Fruit fly (Drosophila melanogaster) whole organism, embryonic: ENCODE results near the gene Srr.

Experiments
- Abd-B ChIP-seq: fragments of 200-800 bp; sonication (Bioruptor generic); optimal IDR thresholded peaks from 2 replicates; lab custom pipeline; 2018; ENCODE audit warnings: missing biosample characterization, mild to moderate bottlenecking, missing genetic modification characterization, moderate library complexity
- Aef1 ChIP-seq: fragments of 200-800 bp; sonication (Bioruptor generic); IDR thresholded peaks from 3 replicates; pipeline ENCODE4 v1.3.6; 2022; ENCODE audit warnings: missing biosample characterization, missing genetic modification characterization
- CG12219 ChIP-seq: fragments of 200-800 bp; sonication (Bioruptor generic); optimal IDR thresholded peaks from 3 replicates; lab custom pipeline; 2018; ENCODE audit warnings: missing biosample characterization, mild to moderate bottlenecking, missing genetic modification characterization
- CG12391 ChIP-seq: fragments of 200-800 bp; sonication (Bioruptor generic); optimal IDR thresholded peaks from 3 replicates; lab custom pipeline; 2018; ENCODE audit warnings: missing biosample characterization, mild to moderate bottlenecking, missing genetic modification characterization, moderate library complexity
- CG12744 ChIP-seq: fragments of 200-800 bp; sonication (Bioruptor generic); optimal IDR thresholded peaks from 2 replicates; lab custom pipeline; 2016; ENCODE audit warnings: missing biosample characterization, missing genetic modification characterization
- CG16815 ChIP-seq: fragments of 200-800 bp; sonication (Bioruptor generic); optimal IDR thresholded peaks from 3 replicates; lab custom pipeline; 2017; ENCODE audit warnings: missing biosample characterization, mild to moderate bottlenecking, missing genetic modification characterization
- CG17612 ChIP-seq: fragments of 200-800 bp; sonication (Bioruptor generic); IDR thresholded peaks from 2 replicates; pipeline ENCODE4 v1.3.6; 2022; ENCODE audit warnings: missing biosample characterization, missing genetic modification characterization
- CG3838 ChIP-seq: fragments of 200-800 bp; sonication (Bioruptor generic); optimal IDR thresholded peaks from 3 replicates; lab custom pipeline; 2016; ENCODE audit warnings: missing biosample characterization, missing genetic modification characterization
- CG3847 ChIP-seq: fragments of 200-800 bp; sonication (Bioruptor generic); IDR thresholded peaks from 2 replicates; pipeline ENCODE4 v1.3.6; 2022; ENCODE audit warnings: missing biosample characterization, missing genetic modification characterization
- CG42726 ChIP-seq: fragments of 200-800 bp; sonication (Bioruptor generic); IDR thresholded peaks from 2 replicates; pipeline ENCODE4 v1.3.6; 2022; ENCODE audit warnings: missing biosample characterization, missing genetic modification characterization; ENCODE audit not compliant: partially characterized antibody
- CG5953 ChIP-seq: fragments of 200-800 bp; sonication (Bioruptor generic); IDR thresholded peaks from 2 replicates; pipeline ENCODE4 v1.3.6; 2022; ENCODE audit warnings: missing biosample characterization, missing genetic modification characterization
- CG6272 ChIP-seq: fragments of 200-800 bp; sonication (Bioruptor generic); IDR thresholded peaks from 2 replicates; pipeline ENCODE4 v1.3.6; 2022; ENCODE audit warnings: missing biosample characterization, missing genetic modification characterization
- CG6654 ChIP-seq: fragments of 200-800 bp; sonication (Bioruptor generic); optimal IDR thresholded peaks from 2 replicates; lab custom pipeline; 2017; ENCODE audit warnings: missing biosample characterization, mild to moderate bottlenecking, missing genetic modification characterization
- CG6813 ChIP-seq: fragments of 200-800 bp; sonication (Bioruptor generic); optimal IDR thresholded peaks from 2 replicates; lab custom pipeline; 2017; ENCODE audit warnings: missing biosample characterization, missing genetic modification characterization, mild to moderate bottlenecking, moderate library complexity, missing genetic modification reagents
- CG8281 ChIP-seq: fragments of 200-800 bp; sonication (Bioruptor generic); optimal IDR thresholded peaks from 2 replicates; lab custom pipeline; 2018; ENCODE audit warnings: missing biosample characterization, mild to moderate bottlenecking, missing genetic modification characterization, moderate library complexity
- CG8765 ChIP-seq: fragments of 200-800 bp; sonication (Bioruptor generic); IDR thresholded peaks from 2 replicates; pipeline ENCODE4 v1.3.6; 2022; ENCODE audit warnings: missing biosample characterization, missing genetic modification characterization
- CTCF ChIP-seq: fragments of 200-800 bp; sonication (Bioruptor generic); optimal IDR thresholded peaks from 2 replicates; lab custom pipeline; 2017; ENCODE audit warnings: missing biosample characterization, mild to moderate bottlenecking, missing genetic modification characterization, moderate library complexity
- Drgx ChIP-seq: fragments of 200-800 bp; sonication (Bioruptor generic); IDR thresholded peaks from 2 replicates; pipeline ENCODE4 v1.3.6; 2022; ENCODE audit warnings: missing biosample characterization, missing genetic modification characterization
- Fer3 ChIP-seq: fragments of 200-800 bp; sonication (Bioruptor generic); optimal IDR thresholded peaks from 2 replicates; lab custom pipeline; 2018; ENCODE audit warnings: missing biosample characterization, mild to moderate bottlenecking, missing genetic modification characterization, moderate library complexity
- HHEX ChIP-seq: fragments of 200-800 bp; sonication (Bioruptor generic); optimal IDR thresholded peaks from 3 replicates; lab custom pipeline; 2017; ENCODE audit warnings: missing biosample characterization, mild to moderate bottlenecking, missing genetic modification characterization, missing genetic modification reagents
- Nf-YA ChIP-seq: fragments of 200-800 bp; sonication (Bioruptor generic); IDR thresholded peaks from 2 replicates; pipeline ENCODE4 v1.3.6; 2022; ENCODE audit warnings: missing biosample characterization, missing genetic modification characterization
- Sin3A ChIP-seq: fragments of >200 bp; optimal IDR thresholded peaks from 2 replicates; lab custom pipeline; 2018
- Trl ChIP-seq, 3 experiments: fragments of >200 bp in 2 of 3; fragments of 200-800 bp in 1 of 3; sonication (Bioruptor generic) in 1 of 3; optimal IDR thresholded peaks; 2 replicates in 1 of 3; 3 replicates in 2 of 3; lab custom pipeline; 2016 to 2017; ENCODE audit warnings: missing biosample characterization in 1 of 3, missing genetic modification characterization in 1 of 3
- bab2 ChIP-seq: fragments of 200-800 bp; sonication (Bioruptor generic); optimal IDR thresholded peaks from 2 replicates; lab custom pipeline; 2016; ENCODE audit warnings: missing biosample characterization, missing genetic modification characterization
- cg ChIP-seq: fragments of 200-800 bp; sonication (Bioruptor generic); optimal IDR thresholded peaks from 3 replicates; lab custom pipeline; 2019; ENCODE audit warnings: missing biosample characterization, mild to moderate bottlenecking, missing genetic modification characterization, moderate library complexity
- chinmo ChIP-seq: fragments of 200-800 bp; sonication (Bioruptor generic); IDR thresholded peaks from 4 replicates; pipeline ENCODE4 v1.3.6; 2022; ENCODE audit warnings: missing biosample characterization, missing genetic modification characterization; ENCODE audit not compliant: partially characterized antibody
- dan ChIP-seq: fragments of 200-800 bp; sonication (Bioruptor generic); IDR thresholded peaks from 2 replicates; pipeline ENCODE4 v1.3.6; 2022; ENCODE audit warnings: missing biosample characterization, missing genetic modification characterization
- emc ChIP-seq: fragments of 200-800 bp; sonication (Bioruptor generic); optimal IDR thresholded peaks from 2 replicates; lab custom pipeline; 2016; ENCODE audit warnings: missing biosample characterization, missing genetic modification characterization
- ems ChIP-seq: fragments of 200-800 bp; sonication (Bioruptor generic); optimal IDR thresholded peaks from 3 replicates; lab custom pipeline; 2016; ENCODE audit warnings: missing biosample characterization, missing genetic modification characterization
- en ChIP-seq: fragments of 200-800 bp; sonication (Bioruptor generic); optimal IDR thresholded peaks from 2 replicates; lab custom pipeline; 2016; ENCODE audit warnings: missing biosample characterization, missing genetic modification characterization
- fd102C ChIP-seq: fragments of 200-800 bp; sonication (Bioruptor generic); optimal IDR thresholded peaks from 2 replicates; lab custom pipeline; 2018; ENCODE audit warnings: missing biosample characterization, mild to moderate bottlenecking, missing genetic modification characterization, moderate library complexity
- fu2 ChIP-seq: fragments of 200-800 bp; sonication (Bioruptor generic); optimal IDR thresholded peaks from 2 replicates; lab custom pipeline; 2016; ENCODE audit warnings: missing biosample characterization, missing genetic modification characterization
- gcm2 ChIP-seq: fragments of 200-800 bp; sonication (Bioruptor generic); optimal IDR thresholded peaks from 2 replicates; lab custom pipeline; 2016; ENCODE audit warnings: missing biosample characterization, missing genetic modification characterization
- gem ChIP-seq: fragments of 200-800 bp; sonication (Bioruptor generic); optimal IDR thresholded peaks from 2 replicates; lab custom pipeline; 2019; ENCODE audit warnings: missing biosample characterization, mild to moderate bottlenecking, missing genetic modification characterization, moderate library complexity
- grn ChIP-seq: fragments of 200-800 bp; sonication (Bioruptor generic); optimal IDR thresholded peaks from 3 replicates; lab custom pipeline; 2017; ENCODE audit warnings: missing biosample characterization, missing genetic modification characterization
- gsb-n ChIP-seq: fragments of 200-800 bp; sonication (Bioruptor generic); optimal IDR thresholded peaks from 3 replicates; lab custom pipeline; 2018; ENCODE audit warnings: missing biosample characterization, mild to moderate bottlenecking, missing genetic modification characterization
- insv ChIP-seq, 2 experiments: fragments of 200-800 bp; sonication (Bioruptor generic); optimal IDR thresholded peaks; 3 replicates each; lab custom pipeline; 2016 to 2018; ENCODE audit warnings: missing biosample characterization in 2 of 2, missing genetic modification characterization in 2 of 2
- kni ChIP-seq: fragments of 200-800 bp; sonication (Bioruptor generic); optimal IDR thresholded peaks from 3 replicates; lab custom pipeline; 2017; ENCODE audit warnings: mild to moderate bottlenecking, missing biosample characterization, missing genetic modification reagents, missing genetic modification characterization
- lab ChIP-seq: fragments of 200-800 bp; sonication (Bioruptor generic); optimal IDR thresholded peaks from 3 replicates; lab custom pipeline; 2017; ENCODE audit warnings: missing biosample characterization, missing genetic modification characterization, mild to moderate bottlenecking, moderate library complexity, missing genetic modification reagents
- lola ChIP-seq, 3 experiments: fragments of >200 bp in 2 of 3; fragments of 200-800 bp in 1 of 3; sonication (Bioruptor generic) in 1 of 3; optimal IDR thresholded peaks; 2 replicates each; lab custom pipeline; 2017 to 2019; ENCODE audit warnings: missing biosample characterization in 3 of 3, missing genetic modification characterization in 3 of 3, mild to moderate bottlenecking in 1 of 3, moderate library complexity in 1 of 3
- nerfin-1 ChIP-seq: fragments of 200-800 bp; sonication (Bioruptor generic); optimal IDR thresholded peaks from 3 replicates; lab custom pipeline; 2019; ENCODE audit warnings: missing biosample characterization, mild to moderate bottlenecking, missing genetic modification characterization, moderate library complexity
- oc ChIP-seq: fragments of 200-800 bp; sonication (Bioruptor generic); optimal IDR thresholded peaks from 2 replicates; lab custom pipeline; 2018; ENCODE audit warnings: missing biosample characterization, mild to moderate bottlenecking, missing genetic modification characterization, moderate library complexity
- odd ChIP-seq: fragments of 200-800 bp; sonication (Bioruptor generic); optimal IDR thresholded peaks from 2 replicates; lab custom pipeline; 2017; ENCODE audit warnings: missing biosample characterization, mild to moderate bottlenecking, missing genetic modification characterization
- pum ChIP-seq: fragments of 200-800 bp; sonication (Bioruptor generic); optimal IDR thresholded peaks from 2 replicates; lab custom pipeline; 2016; ENCODE audit warnings: missing biosample characterization, missing genetic modification characterization
- pzg ChIP-seq: fragments of 200-800 bp; sonication (Bioruptor generic); optimal IDR thresholded peaks from 3 replicates; lab custom pipeline; 2018; ENCODE audit warnings: missing biosample characterization, mild to moderate bottlenecking, missing genetic modification characterization, moderate library complexity
- rib ChIP-seq: fragments of 200-800 bp; sonication (Bioruptor generic); IDR thresholded peaks from 2 replicates; pipeline ENCODE4 v1.3.6; 2022; ENCODE audit warnings: missing biosample characterization, missing genetic modification characterization
- salm ChIP-seq: fragments of 200-800 bp; sonication (Bioruptor generic); optimal IDR thresholded peaks from 2 replicates; lab custom pipeline; 2018; ENCODE audit warnings: missing biosample characterization, mild to moderate bottlenecking, missing genetic modification characterization
- sisA ChIP-seq: fragments of 200-800 bp; sonication (Bioruptor generic); IDR thresholded peaks from 2 replicates; pipeline ENCODE4 v1.3.6; 2022; ENCODE audit warnings: missing biosample characterization, missing genetic modification characterization
- slp2 ChIP-seq: fragments of 200-800 bp; sonication (Bioruptor generic); optimal IDR thresholded peaks from 2 replicates; lab custom pipeline; 2016; ENCODE audit warnings: missing biosample characterization, missing genetic modification characterization
- zf30C ChIP-seq: fragments of 200-800 bp; sonication (Bioruptor generic); optimal IDR thresholded peaks from 3 replicates; lab custom pipeline; 2018; ENCODE audit warnings: missing biosample characterization, mild to moderate bottlenecking, missing genetic modification characterization

Srr gene

dm6 chr3R:9401127-9401603, 36.0 kb downstream of the Srr start, which contains the start of the genes RpL34b and CG8132 (continued):
- TF ChIP-seq slp2 = peak; percentile 93
- peak; percentile 94 for TF ChIP-seq gsb-n (tag; lab: Kevin White, UChicago)
- peak; percentile 94 for TF ChIP-seq grn (GFP tag; lab: Kevin White, UChicago)
- TF ChIP-seq cg = no peak
- peak; percentile 86 for TF ChIP-seq en (GFP tag; lab: Kevin White, UChicago)
- peak; percentile 92 for TF ChIP-seq nerfin-1 (tag; lab: Kevin White, UChicago)
- peak; percentile 48; the same call in 1 of the 2 replicates for TF ChIP-seq CG42726
- peak; percentile 66 for TF ChIP-seq CG5953 (GFP tag; lab: Robert Waterston, UW)
- peak; percentile 95 for TF ChIP-seq CG12744
- peak; percentile 93 for TF ChIP-seq emc (GFP tag; lab: Kevin White, UChicago)
- peak; percentile 94 for TF ChIP-seq CG6272
- TF ChIP-seq Trl (optimal IDR thresholded peaks at IDR 0.05; lab: Kevin White, UChicago) = peak in 1 of 2 experiments; percentile 40
- TF ChIP-seq Trl (GFP tag; optimal IDR thresholded peaks at IDR 0.05; lab: Kevin White, UChicago) = peak; percentile 98
- TF ChIP-seq HHEX (GFP tag; lab: Kevin White, UChicago) = peak; percentile 96
- peak; percentile 95 for TF ChIP-seq CG16815 (GFP tag; lab: Kevin White, UChicago)
- TF ChIP-seq CG8765 = peak; percentile 89
- TF ChIP-seq pum (GFP tag; lab: Kevin White, UChicago) = peak; percentile 98
- TF ChIP-seq Drgx = peak; percentile 90
- TF ChIP-seq CG6813 (GFP tag; lab: Kevin White, UChicago) = peak; percentile 93
- peak; percentile 99 for TF ChIP-seq CG3847 (GFP tag; lab: Robert Waterston, UW)
- peak; percentile 93 for TF ChIP-seq bab2 (GFP tag; lab: Kevin White, UChicago)
- TF ChIP-seq kni (GFP tag; lab: Kevin White, UChicago) = peak; percentile 96
- TF ChIP-seq chinmo = 0 out of 4 replicates have a peak, but pooled peaks have one; percentile 16
- peak; percentile 98 for TF ChIP-seq lab
- TF ChIP-seq CG12219 (GFP tag; lab: Kevin White, UChicago) = peak; percentile 84
- TF ChIP-seq Abd-B (GFP tag; lab: Kevin White, UChicago) = peak; percentile 94
- TF ChIP-seq gem = peak; percentile 98
- peak; percentile 96 for TF ChIP-seq Fer3
- TF ChIP-seq CG8281 (tag; lab: Kevin White, UChicago) = peak; percentile 83
- peak in 1 of 3 experiments; percentile 92 for TF ChIP-seq lola (GFP tag; optimal IDR thresholded peaks at IDR 0.05; lab: Kevin White, UChicago)
- TF ChIP-seq CG12391 (tag; lab: Kevin White, UChicago) = peak; percentile 97
- TF ChIP-seq ems (GFP tag; lab: Kevin White, UChicago) = peak; percentile 96
- peak; percentile 90 for TF ChIP-seq odd
- peak; percentile 91 for TF ChIP-seq CG17612
- TF ChIP-seq fu2 (GFP tag; lab: Kevin White, UChicago) = peak; percentile 95
- TF ChIP-seq CG3838 (GFP tag; lab: Kevin White, UChicago) = peak; percentile 89
- TF ChIP-seq oc (tag; lab: Kevin White, UChicago) = peak; percentile 91
- peak; percentile 62 for TF ChIP-seq zf30C (GFP tag; lab: Kevin White, UChicago)
- peak; percentile 97 for TF ChIP-seq pzg (GFP tag; lab: Kevin White, UChicago)
- TF ChIP-seq gcm2 = peak; percentile 92
- peak; percentile 96 for TF ChIP-seq sisA (GFP tag; lab: Robert Waterston, UW)
- TF ChIP-seq Aef1 (GFP tag; lab: Robert Waterston, UW) = peak; percentile 97
- TF ChIP-seq CG6654 = peak; percentile 71
- TF ChIP-seq fd102C (GFP tag; lab: Kevin White, UChicago) = peak; percentile 91
- peak; percentile 76 for TF ChIP-seq dan (GFP tag; lab: Robert Waterston, UW)
- peak; percentile 50 for TF ChIP-seq CTCF (GFP tag; lab: Kevin White, UChicago)
- TF ChIP-seq rib (GFP tag; lab: Robert Waterston, UW) = peak; percentile 96
- TF ChIP-seq insv (GFP tag; optimal IDR thresholded peaks at IDR 0.05; lab: Kevin White, UChicago) = peak in 1 of 2 experiments; percentile 87
- TF ChIP-seq Sin3A = peak; percentile 88
- peak; percentile 83 for TF ChIP-seq Nf-YA
- peak; percentile 91 for TF ChIP-seq salm (tag; lab: Kevin White, UChicago)
